Worm (Caenorhabditis elegans) whole organism, late embryonic: Measurements from ENCODE around the gene erp-44.3.

Source experiments
- C08G9.2 ChIP-seq: sonication (generic microtip); optimal IDR thresholded peaks from 2 replicates; lab custom pipeline; 2016; ENCODE audit warnings: mild to moderate bottlenecking, missing genetic modification characterization, moderate library complexity, missing compliant biosample characterization
- C38D4.7 ChIP-seq: fragments of 200-800 bp; sonication (Bioruptor generic); optimal IDR thresholded peaks from 2 replicates; lab custom pipeline; 2018; ENCODE audit warnings: mild to moderate bottlenecking, missing genetic modification characterization, moderate library complexity, missing compliant biosample characterization
- F13H6.1 ChIP-seq: sonication (generic microtip); optimal IDR thresholded peaks from 2 replicates; lab custom pipeline; 2016; ENCODE audit warnings: missing genetic modification characterization, missing compliant biosample characterization
- K02D7.2 ChIP-seq: sonication (generic microtip); optimal IDR thresholded peaks from 2 replicates; lab custom pipeline; 2017; ENCODE audit warnings: mild to moderate bottlenecking, missing genetic modification characterization, missing compliant biosample characterization
- ahr-1 ChIP-seq: sonication (generic microtip); optimal IDR thresholded peaks from 2 replicates; lab custom pipeline; 2016; ENCODE audit warnings: missing genetic modification characterization, missing compliant biosample characterization
- ceh-14 ChIP-seq: sonication (generic microtip); optimal IDR thresholded peaks from 2 replicates; lab custom pipeline; 2016; ENCODE audit warnings: missing genotype, missing genetic modification characterization, missing compliant biosample characterization
- ceh-19 ChIP-seq: fragments of 200-800 bp; sonication (Bioruptor generic); optimal IDR thresholded peaks from 2 replicates; lab custom pipeline; 2018; ENCODE audit warnings: mild to moderate bottlenecking, missing genetic modification characterization, missing compliant biosample characterization
- ceh-2 ChIP-seq: sonication (generic microtip); optimal IDR thresholded peaks from 2 replicates; lab custom pipeline; 2016; ENCODE audit warnings: missing genotype, missing genetic modification characterization, missing compliant biosample characterization
- ceh-22 ChIP-seq: sonication (generic microtip); optimal IDR thresholded peaks from 2 replicates; lab custom pipeline; 2017; ENCODE audit warnings: missing biosample characterization, missing genetic modification characterization
- ceh-24 ChIP-seq: sonication (generic microtip); optimal IDR thresholded peaks from 2 replicates; lab custom pipeline; 2016; ENCODE audit warnings: mild to moderate bottlenecking, missing genetic modification characterization, missing compliant biosample characterization
- ceh-30 ChIP-seq: fragments of 150-350 bp; optimal IDR thresholded peaks from 2 replicates; lab custom pipeline; 2014; ENCODE audit warnings: missing biosample characterization, missing genetic modification characterization
- ceh-31 ChIP-seq: sonication (generic microtip); optimal IDR thresholded peaks from 2 replicates; lab custom pipeline; 2016; ENCODE audit warnings: missing genetic modification characterization, missing compliant biosample characterization
- ceh-34 ChIP-seq: sonication (generic microtip); optimal IDR thresholded peaks from 2 replicates; lab custom pipeline; 2016; ENCODE audit warnings: mild to moderate bottlenecking, missing genetic modification characterization, missing compliant biosample characterization
- ceh-48 ChIP-seq: sonication (generic microtip); optimal IDR thresholded peaks from 2 replicates; lab custom pipeline; 2016; ENCODE audit warnings: missing genetic modification characterization, inconsistent platforms, missing compliant biosample characterization
- ceh-6 ChIP-seq: fragments of 200-800 bp; sonication (Bioruptor generic); optimal IDR thresholded peaks from 2 replicates; lab custom pipeline; 2018; ENCODE audit warnings: mild to moderate bottlenecking, missing genetic modification characterization, missing compliant biosample characterization
- che-1 ChIP-seq: sonication (generic microtip); optimal IDR thresholded peaks from 2 replicates; lab custom pipeline; 2016; ENCODE audit warnings: mild to moderate bottlenecking, missing genetic modification characterization, missing compliant biosample characterization
- dmd-4 ChIP-seq: sonication (generic microtip); optimal IDR thresholded peaks from 2 replicates; lab custom pipeline; 2016; ENCODE audit warnings: borderline replicate concordance, missing genetic modification characterization, missing compliant biosample characterization
- elt-2 ChIP-seq: sonication (generic microtip); optimal IDR thresholded peaks from 2 replicates; lab custom pipeline; 2016; ENCODE audit warnings: missing genetic modification reagents, missing genetic modification characterization, missing compliant biosample characterization
- elt-4 ChIP-seq: sonication (generic microtip); optimal IDR thresholded peaks from 2 replicates; lab custom pipeline; 2016; ENCODE audit warnings: missing genetic modification characterization, missing compliant biosample characterization
- ets-4 ChIP-seq: sonication (generic microtip); optimal IDR thresholded peaks from 2 replicates; lab custom pipeline; 2016; ENCODE audit warnings: missing genetic modification characterization, missing compliant biosample characterization
- fax-1 ChIP-seq: sonication (generic microtip); optimal IDR thresholded peaks from 2 replicates; lab custom pipeline; 2016; ENCODE audit warnings: missing genotype, missing genetic modification characterization, missing compliant biosample characterization
- fkh-10 ChIP-seq: fragments of 150-350 bp; optimal IDR thresholded peaks from 2 replicates; lab custom pipeline; 2014; ENCODE audit warnings: missing biosample characterization, missing genetic modification reagents, missing genetic modification characterization
- fkh-6 ChIP-seq: sonication (generic microtip); optimal IDR thresholded peaks from 2 replicates; lab custom pipeline; 2016; ENCODE audit warnings: missing genetic modification characterization, missing compliant biosample characterization
- gmeb-2 ChIP-seq: sonication (generic microtip); optimal IDR thresholded peaks from 2 replicates; lab custom pipeline; 2016; ENCODE audit warnings: missing genetic modification characterization, inconsistent platforms, missing compliant biosample characterization
- hlh-15 ChIP-seq: sonication (generic microtip); optimal IDR thresholded peaks from 2 replicates; lab custom pipeline; 2016; ENCODE audit warnings: missing genetic modification characterization, missing compliant biosample characterization
- hlh-30 ChIP-seq: sonication (generic microtip); optimal IDR thresholded peaks from 2 replicates; lab custom pipeline; 2017; ENCODE audit warnings: antibody characterized with exemption, missing genetic modification characterization, missing compliant biosample characterization; ENCODE audit not compliant: insufficient read depth
- hlh-8 ChIP-seq: sonication (generic microtip); optimal IDR thresholded peaks from 2 replicates; lab custom pipeline; 2016; ENCODE audit warnings: missing genotype, missing genetic modification characterization, missing compliant biosample characterization
- lim-6 ChIP-seq: sonication (generic microtip); optimal IDR thresholded peaks from 2 replicates; lab custom pipeline; 2016; ENCODE audit warnings: missing genetic modification characterization, missing compliant biosample characterization
- lin-11 ChIP-seq: fragments of 200-800 bp; sonication (Bioruptor generic); optimal IDR thresholded peaks from 2 replicates; lab custom pipeline; 2018; ENCODE audit warnings: mild to moderate bottlenecking, missing genetic modification characterization, missing compliant biosample characterization
- npax-4 ChIP-seq: sonication (generic microtip); optimal IDR thresholded peaks from 2 replicates; lab custom pipeline; 2016; ENCODE audit warnings: missing genetic modification characterization, missing compliant biosample characterization
- odd-2 ChIP-seq: sonication (generic microtip); optimal IDR thresholded peaks from 2 replicates; lab custom pipeline; 2017; ENCODE audit warnings: antibody characterized with exemption, mild to moderate bottlenecking, missing genetic modification characterization, missing compliant biosample characterization
- pag-3 ChIP-seq: sonication (generic microtip); optimal IDR thresholded peaks from 2 replicates; lab custom pipeline; 2016; ENCODE audit warnings: missing compliant biosample characterization, missing genetic modification characterization, borderline replicate concordance
- pat-9 ChIP-seq: fragments of 200-800 bp; sonication (Bioruptor generic); optimal IDR thresholded peaks from 2 replicates; lab custom pipeline; 2018; ENCODE audit warnings: mild to moderate bottlenecking, missing genetic modification characterization, moderate library complexity, missing compliant biosample characterization
- pha-2 ChIP-seq: sonication (generic microtip); optimal IDR thresholded peaks from 2 replicates; lab custom pipeline; 2017; ENCODE audit warnings: mild to moderate bottlenecking, missing genetic modification characterization, missing compliant biosample characterization
- pha-4 ChIP-seq: fragments of 150-350 bp; optimal IDR thresholded peaks from 2 replicates; lab custom pipeline; 2018; ENCODE audit warnings: missing biosample characterization, missing genetic modification reagents, missing genetic modification characterization
- pros-1 ChIP-seq: fragments of 150-350 bp; optimal IDR thresholded peaks from 2 replicates; lab custom pipeline; 2014; ENCODE audit warnings: missing biosample characterization, missing genetic modification reagents, missing genetic modification characterization
- sox-2 ChIP-seq: fragments of 200-800 bp; sonication (Bioruptor generic); IDR thresholded peaks from 2 replicates; pipeline ENCODE4 v1.3.6; 2022; ENCODE audit warnings: missing genetic modification reagents, missing genetic modification characterization, missing compliant biosample characterization
- tbx-2 ChIP-seq: sonication (generic microtip); optimal IDR thresholded peaks from 2 replicates; lab custom pipeline; 2016; ENCODE audit warnings: missing genetic modification characterization, missing compliant biosample characterization
- ttx-3 ChIP-seq: sonication (generic microtip); optimal IDR thresholded peaks from 2 replicates; lab custom pipeline; 2016; ENCODE audit warnings: missing genetic modification reagents, missing genetic modification characterization, missing compliant biosample characterization
- unc-55 ChIP-seq: sonication (generic microtip); optimal IDR thresholded peaks from 2 replicates; lab custom pipeline; 2017; ENCODE audit warnings: missing biosample characterization, missing genetic modification reagents, missing genetic modification characterization

Gene erp-44.3

ce11 chrIV:8153163-8153562, 30.7 kb downstream of the erp-44.3 start:
- TF ChIP-seq pag-3 (tag; lab: Kevin White, UChicago) (no peak), ceh-48 (tag; lab: Kevin White, UChicago) (no peak), fkh-6 (tag; lab: Kevin White, UChicago) (no peak), npax-4 (tag; lab: Kevin White, UChicago) (no peak), ceh-14 (no peak), ceh-6 (GFP tag; lab: Kevin White, UChicago) (no peak), pha-2 (tag; lab: Kevin White, UChicago) (no peak), F13H6.1 (tag; lab: Kevin White, UChicago) (no peak), ceh-22 (no peak), unc-55 (GFP tag; lab: Kevin White, UChicago) (no peak)

ce11 chrIV:8154966-8155365, 32.5 kb downstream of the erp-44.3 start:
- no peak for TF ChIP-seq hlh-30 (tag; lab: Kevin White, UChicago)
- no peak for TF ChIP-seq che-1 (tag; lab: Kevin White, UChicago)
- no peak for TF ChIP-seq ceh-34 (tag; lab: Kevin White, UChicago)
- no peak for TF ChIP-seq ets-4 (tag; lab: Kevin White, UChicago)
- no peak for TF ChIP-seq hlh-15 (tag; lab: Kevin White, UChicago)
- no peak for TF ChIP-seq ceh-2 (tag; lab: Kevin White, UChicago)
- no peak for TF ChIP-seq fax-1 (tag; lab: Kevin White, UChicago)
- TF ChIP-seq, all 69 proteins: peak for 0

- no peak for TF ChIP-seq ceh-48 (tag; lab: Kevin White, UChicago)
- no peak for TF ChIP-seq hlh-30 (tag; lab: Kevin White, UChicago)
- no peak for TF ChIP-seq F13H6.1 (tag; lab: Kevin White, UChicago)
- no peak for TF ChIP-seq che-1 (tag; lab: Kevin White, UChicago)
- no peak for TF ChIP-seq dmd-4 (tag; lab: Kevin White, UChicago)
- TF ChIP-seq, all 69 proteins: peak for 0
These were observed 34.7 kb downstream of the erp-44.3 start, which contains the start of gene B0218.5 for ce11 chrIV:8157161-8157560. TSS of gene B0218.5 (minus strand) at chrIV:8157261.

ce11 chrIV:8159087-8159486, 36.6 kb downstream of the erp-44.3 start, which contains the start of gene faah-1:
TSS of gene faah-1 (plus strand) at chrIV:8159387.
- no peak for TF ChIP-seq K02D7.2
- TF ChIP-seq gmeb-2 (tag; lab: Kevin White, UChicago): no peak
- TF ChIP-seq odd-2 (tag; lab: Kevin White, UChicago): no peak
- no peak for TF ChIP-seq hlh-15 (tag; lab: Kevin White, UChicago)
- no peak for TF ChIP-seq pros-1 (tag; lab: Kevin White, UChicago)
- no peak for TF ChIP-seq fkh-6 (tag; lab: Kevin White, UChicago)
- no peak for TF ChIP-seq ahr-1
- TF ChIP-seq che-1 (tag; lab: Kevin White, UChicago): no peak
- no peak for TF ChIP-seq hlh-8 (tag; lab: Kevin White, UChicago)
- no peak for TF ChIP-seq elt-4 (tag; lab: Kevin White, UChicago)
- TF ChIP-seq pha-4 (tag; lab: Kevin White, UChicago): no peak
- no peak for TF ChIP-seq elt-2 (tag; lab: Kevin White, UChicago)
- TF ChIP-seq fkh-10 (GFP tag; lab: Kevin White, UChicago): no peak
- no peak for TF ChIP-seq C08G9.2
- no peak for TF ChIP-seq ceh-30 (tag; lab: Kevin White, UChicago)
- no peak for TF ChIP-seq ceh-6 (GFP tag; lab: Kevin White, UChicago)
- no peak for TF ChIP-seq sox-2 (GFP tag; lab: Robert Waterston, UW)
- no peak for TF ChIP-seq ceh-48 (tag; lab: Kevin White, UChicago)
- TF ChIP-seq fax-1 (tag; lab: Kevin White, UChicago): no peak

ce11 chrIV:8159995-8160394, 37.5 kb downstream of the erp-44.3 start:
- TF ChIP-seq ceh-14: no peak
- no peak for TF ChIP-seq ttx-3 (tag; lab: Kevin White, UChicago)
- TF ChIP-seq odd-2 (tag; lab: Kevin White, UChicago): no peak
- no peak for TF ChIP-seq fkh-10 (GFP tag; lab: Kevin White, UChicago)
- TF ChIP-seq dmd-4 (tag; lab: Kevin White, UChicago): no peak
- TF ChIP-seq ceh-31 (tag; lab: Kevin White, UChicago): no peak
- TF ChIP-seq lin-11 (tag; lab: Kevin White, UChicago): no peak
- TF ChIP-seq ceh-19 (GFP tag; lab: Kevin White, UChicago): no peak
- TF ChIP-seq che-1 (tag; lab: Kevin White, UChicago): no peak
- TF ChIP-seq C38D4.7 (GFP tag; lab: Kevin White, UChicago): no peak
- no peak for TF ChIP-seq pat-9 (tag; lab: Kevin White, UChicago)
- TF ChIP-seq tbx-2 (tag; lab: Kevin White, UChicago): no peak
- TF ChIP-seq ceh-48 (tag; lab: Kevin White, UChicago): no peak
- TF ChIP-seq ceh-24 (tag; lab: Kevin White, UChicago): no peak
- TF ChIP-seq lim-6 (tag; lab: Kevin White, UChicago): no peak
- no peak for TF ChIP-seq ceh-30 (tag; lab: Kevin White, UChicago)
